Worm (Caenorhabditis elegans): Measurements from ENCODE around the gene npax-3.

The npax-3 gene

DNA sequence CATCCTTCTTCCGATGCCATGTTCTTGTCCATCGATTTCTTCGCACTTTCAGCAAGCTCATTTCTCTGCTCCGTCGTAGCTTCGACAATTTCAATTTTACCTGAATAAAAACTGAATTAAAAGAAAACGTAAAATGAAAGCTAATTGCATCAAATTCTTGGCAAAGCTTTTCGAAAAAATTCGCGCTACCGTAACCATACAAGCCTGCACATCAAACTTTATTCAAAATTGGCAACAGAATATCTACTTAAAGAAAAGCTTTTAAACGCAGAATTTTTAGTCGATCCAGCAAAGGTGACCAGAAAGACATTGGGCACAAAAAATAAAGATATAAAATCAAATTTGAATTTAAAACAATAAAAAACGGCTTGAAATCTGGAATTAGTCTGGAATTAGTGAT is 14.3 kb upstream of the npax-3 start (continued):
- 0 out of 2 replicates have a peak, but pooled peaks have one; percentile 15 for TF ChIP-seq ceh-100 (GFP tag; IDR thresholded peaks at IDR 0.05)
- peak; percentile 27; the same call in 1 of the 2 replicates for TF ChIP-seq attf-3 (GFP tag; conservative IDR thresholded peaks at IDR 0.05)

DNA sequence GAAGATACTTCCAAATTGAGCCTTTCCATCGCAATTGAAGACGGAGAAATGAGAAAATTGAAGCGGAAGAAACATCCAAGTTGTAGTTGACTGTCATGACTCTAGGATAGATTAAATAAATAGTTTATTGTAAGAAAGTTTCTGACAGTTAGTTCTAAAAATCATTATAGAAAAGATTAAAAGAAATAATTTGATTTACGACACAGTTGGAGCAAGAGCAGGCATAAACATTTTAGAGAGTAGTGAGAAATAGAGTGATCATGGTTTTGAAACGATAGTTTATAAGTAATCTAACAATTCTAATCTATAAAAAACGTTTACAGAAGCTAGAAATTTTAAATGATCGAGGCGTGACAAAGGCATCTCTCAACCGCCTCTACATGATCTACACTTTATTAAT is 4.2 kb upstream of the npax-3 start, which contains the start of gene best-15:
best-15 (minus strand) TSS at position 101 of the 400 bp plus-strand sequence.
- TF ChIP-seq ztf-28 (GFP tag; IDR thresholded peaks at IDR 0.05) (no peak), ekl-4 (GFP tag; IDR thresholded peaks at IDR 0.05) (no peak), F57C9.4 (tag; optimal IDR thresholded peaks at IDR 0.05) (no peak), ztf-3 (GFP tag; optimal IDR thresholded peaks at IDR 0.05) (no peak), fkh-3 (tag; optimal IDR thresholded peaks at IDR 0.05) (no peak), F39B2.1 (GFP tag; IDR thresholded peaks at IDR 0.05) (no peak), ZK185.1 (tag; optimal IDR thresholded peaks at IDR 0.05; ENCODE audit: poor library complexity, severe bottlenecking) (no peak), ztf-22 (GFP tag; optimal IDR thresholded peaks at IDR 0.05) (no peak), mes-4 (tag; optimal IDR thresholded peaks at IDR 0.05) (no peak), xnd-1 (tag; optimal IDR thresholded peaks at IDR 0.05) (no peak), C17E4.6 (GFP tag; IDR thresholded peaks at IDR 0.05) (no peak), hsf-1 (GFP tag; IDR thresholded peaks at IDR 0.05) (no peak)

- TF ChIP-seq B0336.3 (GFP tag; IDR thresholded peaks at IDR 0.05) (no peak), ztf-26 (tag; optimal IDR thresholded peaks at IDR 0.05) (peak; percentile 4), Y53G8AR.9 (GFP tag; conservative IDR thresholded peaks at IDR 0.05) (no peak), ztf-22 (GFP tag; optimal IDR thresholded peaks at IDR 0.05) (no peak)
Measured at ce11 chrIV:10826029-10826428, 1.9 kb downstream of the npax-3 start.

ce11 chrIV:10825383-10825782 is 2.6 kb downstream of the npax-3 start:
- TF ChIP-seq let-526 (GFP tag; IDR thresholded peaks at IDR 0.05) (no peak), cebp-1 (GFP tag; IDR thresholded peaks at IDR 0.05) (no peak), cebp-1 (tag; optimal IDR thresholded peaks at IDR 0.05) (no peak), ztf-26 (tag; optimal IDR thresholded peaks at IDR 0.05) (no peak), zfh-2 (GFP tag; conservative IDR thresholded peaks at IDR 0.05) (no peak), hlh-26 (GFP tag; conservative IDR thresholded peaks at IDR 0.05) (no peak), mcd-1 (GFP tag; IDR thresholded peaks at IDR 0.05) (no peak), lin-26 (GFP tag; IDR thresholded peaks at IDR 0.05) (0 out of 2 replicates have a peak, but pooled peaks have one; percentile 19), attf-5 (GFP tag; optimal IDR thresholded peaks at IDR 0.05) (no peak), B0035.1 (tag; optimal IDR thresholded peaks at IDR 0.05) (no peak), Y53G8AR.9 (GFP tag; conservative IDR thresholded peaks at IDR 0.05) (no peak), nfyb-1 (GFP tag; IDR thresholded peaks at IDR 0.05) (peak; percentile 52; the same call in 1 of the 2 replicates), C06A6.2 (GFP tag; conservative IDR thresholded peaks at IDR 0.05) (no peak)

DNA sequence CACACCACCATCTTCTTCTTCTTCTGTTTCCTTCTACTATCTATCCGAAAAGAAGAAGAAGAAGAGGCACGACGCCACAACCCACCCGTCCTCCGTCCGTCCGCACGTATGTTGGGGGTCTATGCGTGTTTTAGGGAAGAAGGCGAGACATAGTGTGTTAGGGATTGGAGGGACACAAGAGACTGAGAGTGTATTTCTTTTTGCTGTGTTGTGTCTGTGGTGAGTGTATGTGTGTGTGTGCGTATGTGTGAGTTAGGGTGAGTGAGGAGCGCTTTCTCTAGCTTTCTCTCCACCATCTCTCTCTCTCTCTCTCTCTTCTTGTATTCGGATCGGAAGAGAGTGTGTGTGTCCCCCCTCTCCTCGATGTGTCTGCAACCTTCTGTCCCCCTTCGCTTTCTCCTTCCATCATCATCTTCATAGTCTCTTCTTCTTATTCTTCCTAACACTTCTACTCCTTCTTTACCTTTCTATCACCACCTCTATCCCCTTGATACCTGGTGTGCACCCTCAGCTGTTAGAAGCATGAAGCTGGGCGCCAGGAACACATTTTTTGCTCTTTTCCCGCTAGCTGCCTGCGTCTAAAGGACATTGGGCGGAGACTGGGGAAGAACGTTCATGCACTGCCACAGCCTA is 6.2 kb downstream of the npax-3 start:
- no peak for TF ChIP-seq ztf-6 (GFP tag; IDR thresholded peaks at IDR 0.05)
- peak; percentile 65 for TF ChIP-seq egrh-3 (GFP tag; IDR thresholded peaks at IDR 0.05)
- no peak for TF ChIP-seq lsl-1 (GFP tag; optimal IDR thresholded peaks at IDR 0.05)
- TF ChIP-seq tbx-9 (tag; optimal IDR thresholded peaks at IDR 0.05; ENCODE audit: borderline replicate concordance): no peak
- TF ChIP-seq dpff-1 (tag; optimal IDR thresholded peaks at IDR 0.05): no peak
- TF ChIP-seq unc-62 (GFP tag; optimal IDR thresholded peaks at IDR 0.05): peak; percentile 52
- TF ChIP-seq akir-1 (GFP tag; optimal IDR thresholded peaks at IDR 0.05): no peak
- no peak for TF ChIP-seq ceh-58 (GFP tag; IDR thresholded peaks at IDR 0.05)
- TF ChIP-seq madf-8 (GFP tag; conservative IDR thresholded peaks at IDR 0.05): no peak
- no peak for TF ChIP-seq ceh-40 (GFP tag; IDR thresholded peaks at IDR 0.05)
- no peak for TF ChIP-seq ztf-25 (GFP tag; IDR thresholded peaks at IDR 0.05)
- TF ChIP-seq madf-10 (tag; optimal IDR thresholded peaks at IDR 0.05): peak; percentile 38
- no peak for TF ChIP-seq hsf-1 (GFP tag; IDR thresholded peaks at IDR 0.05)
- TF ChIP-seq nhr-80 (tag; optimal IDR thresholded peaks at IDR 0.05): peak; percentile 87
- TF ChIP-seq K12H6.12 (tag; optimal IDR thresholded peaks at IDR 0.05): peak; percentile 85
- TF ChIP-seq lin-40 (tag; optimal IDR thresholded peaks at IDR 0.05): peak; percentile 86
- peak; percentile 8 for TF ChIP-seq F52B5.7 (tag; optimal IDR thresholded peaks at IDR 0.05)

Data from whole organism, young adult.